Worm (Caenorhabditis elegans): ENCODE data around the gene Y41D4B.15.

Gene Y41D4B.15

DNA sequence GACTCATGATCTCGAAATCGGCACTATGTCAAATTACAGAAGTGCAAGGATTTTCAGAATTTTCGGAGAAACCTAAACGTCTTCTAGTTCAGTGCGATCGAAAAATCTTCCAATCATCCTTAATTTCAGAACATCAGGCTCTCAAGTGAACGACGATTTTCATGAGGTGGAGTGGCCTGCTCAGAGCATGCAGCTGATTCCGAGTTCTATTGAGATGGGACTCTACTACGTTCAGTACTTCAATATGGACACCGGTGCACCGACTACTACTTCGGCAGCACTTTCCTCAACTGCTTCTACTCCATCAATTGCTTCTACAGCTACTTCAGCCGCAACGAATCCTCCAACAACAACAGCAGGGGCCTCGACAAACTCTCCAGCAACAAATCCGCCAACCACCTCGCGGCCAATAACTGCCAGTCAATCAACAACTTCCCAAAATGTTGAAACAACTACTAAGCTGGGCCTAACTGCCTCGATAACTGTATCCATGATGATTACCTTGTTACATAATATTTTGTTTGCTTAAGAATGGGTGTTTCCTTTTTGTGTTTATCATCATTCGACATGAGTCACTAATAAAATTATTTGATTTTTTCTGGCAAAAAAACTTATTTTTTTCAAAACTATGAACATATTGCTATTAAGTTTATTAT is at the start of gene Y41D4B.15:
Gene Y41D4B.15, plus strand, starts transcription at position 606 of the 656 bp plus-strand sequence.
- no peak for TF ChIP-seq lag-1 (GFP tag; IDR thresholded peaks at IDR 0.05)
- TF ChIP-seq pha-4 (tag; optimal IDR thresholded peaks at IDR 0.05), result no peak
- TF ChIP-seq atf-7 (tag; optimal IDR thresholded peaks at IDR 0.05), result no peak
- TF ChIP-seq ZK185.1 (tag; optimal IDR thresholded peaks at IDR 0.05; ENCODE audit: poor library complexity, severe bottlenecking), result no peak
- TF ChIP-seq K12H6.12 (tag; optimal IDR thresholded peaks at IDR 0.05), result no peak
- TF ChIP-seq dpff-1 (tag; optimal IDR thresholded peaks at IDR 0.05), result no peak
- no peak for TF ChIP-seq ceh-40 (GFP tag; IDR thresholded peaks at IDR 0.05)
- TF ChIP-seq pbrm-1 (GFP tag; IDR thresholded peaks at IDR 0.05), result no peak

DNA sequence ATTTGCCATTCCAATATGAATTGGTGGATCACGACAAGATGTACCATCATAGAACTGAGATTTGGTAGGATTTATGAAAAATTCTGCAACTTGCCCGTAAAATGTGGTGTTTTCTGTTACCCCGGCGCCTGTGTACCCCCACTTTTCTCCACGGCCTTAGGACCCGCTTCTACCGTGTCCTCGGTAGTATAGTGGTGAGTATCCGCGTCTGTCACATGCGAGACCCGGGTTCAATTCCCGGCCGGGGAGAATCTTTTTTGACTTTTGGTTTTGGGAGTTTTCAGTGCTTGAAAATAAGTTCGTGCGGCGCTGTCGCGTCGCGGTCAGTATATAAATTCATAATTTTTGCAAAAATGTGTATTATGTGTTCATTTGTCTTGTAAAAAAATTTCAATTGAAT is 49.5 kb upstream of the Y41D4B.15 start:
- TF ChIP-seq chd-7 (tag; optimal IDR thresholded peaks at IDR 0.05) (no peak), ceh-91 (GFP tag; IDR thresholded peaks at IDR 0.05) (no peak), ceh-100 (GFP tag; IDR thresholded peaks at IDR 0.05) (no peak), B0336.3 (GFP tag; IDR thresholded peaks at IDR 0.05) (no peak), hmg-1.2 (GFP tag; IDR thresholded peaks at IDR 0.05) (peak; percentile 46), mes-4 (tag; optimal IDR thresholded peaks at IDR 0.05) (no peak), lin-40 (tag; optimal IDR thresholded peaks at IDR 0.05) (no peak), mel-28 (tag; optimal IDR thresholded peaks at IDR 0.05; ENCODE audit: borderline replicate concordance) (no peak), lir-1 (GFP tag; conservative IDR thresholded peaks at IDR 0.05) (no peak), egl-44 (GFP tag; IDR thresholded peaks at IDR 0.05) (no peak), lsy-27 (tag; optimal IDR thresholded peaks at IDR 0.05; ENCODE audit: borderline replicate concordance, insufficient read depth) (no peak), F49E8.2 (tag; optimal IDR thresholded peaks at IDR 0.05; ENCODE audit: insufficient read depth) (peak; percentile 18), aptf-2 (GFP tag; conservative IDR thresholded peaks at IDR 0.05) (no peak), dpl-1 (GFP tag; optimal IDR thresholded peaks at IDR 0.05) (no peak), lin-26 (GFP tag; IDR thresholded peaks at IDR 0.05) (peak; percentile 85), snpc-4 (GFP tag; optimal IDR thresholded peaks at IDR 0.05) (no peak), snpc-4 (tag; optimal IDR thresholded peaks at IDR 0.05) (peak in 1 of 4 experiments; percentile 12), lin-35 (GFP tag; optimal IDR thresholded peaks at IDR 0.05) (no peak), ztf-6 (GFP tag; IDR thresholded peaks at IDR 0.05) (no peak), lin-54 (GFP tag; optimal IDR thresholded peaks at IDR 0.05) (no peak), rpc-1 (optimal IDR thresholded peaks at IDR 0.05) (peak; percentile 65), rpc-1 (tag; optimal IDR thresholded peaks at IDR 0.05) (peak; percentile 83), K11D2.4 (GFP tag; IDR thresholded peaks at IDR 0.05) (no peak), madf-6 (GFP tag; IDR thresholded peaks at IDR 0.05) (0 out of 2 replicates have a peak, but pooled peaks have one; percentile 31), nfya-2 (GFP tag; IDR thresholded peaks at IDR 0.05) (no peak), him-1 (tag; optimal IDR thresholded peaks at IDR 0.05) (peak; percentile 83), ztf-25 (GFP tag; IDR thresholded peaks at IDR 0.05) (no peak), ztf-22 (GFP tag; optimal IDR thresholded peaks at IDR 0.05) (no peak), nhr-80 (tag; optimal IDR thresholded peaks at IDR 0.05) (no peak), ceh-40 (GFP tag; IDR thresholded peaks at IDR 0.05) (no peak), Y53F4B.3 (GFP tag; IDR thresholded peaks at IDR 0.05) (0 out of 2 replicates have a peak, but pooled peaks have one; percentile 19), mcd-1 (GFP tag; IDR thresholded peaks at IDR 0.05) (peak; percentile 37; the same call in 1 of the 2 replicates), attf-3 (GFP tag; conservative IDR thresholded peaks at IDR 0.05) (no peak), F22D6.2 (tag; optimal IDR thresholded peaks at IDR 0.05) (no peak), tbp1 (GFP tag; optimal IDR thresholded peaks at IDR 0.05) (peak; percentile 88), hlh-12 (tag; optimal IDR thresholded peaks at IDR 0.05) (no peak), die-1 (tag; optimal IDR thresholded peaks at IDR 0.05) (peak; percentile 64), F33H1.4 (GFP tag; IDR thresholded peaks at IDR 0.05) (0 out of 2 replicates have a peak, but pooled peaks have one; percentile 27), mxl-1 (tag; optimal IDR thresholded peaks at IDR 0.05) (peak; percentile 21), bed-1 (GFP tag; IDR thresholded peaks at IDR 0.05) (no peak)

All from whole organism, young adult.